Fruit fly (Drosophila melanogaster) whole organism, adult: Measurements from ENCODE around the gene CG6661.

Experiments used
- CG11617 ChIP-seq: fragments of 200-800 bp; sonication (Bioruptor generic); optimal IDR thresholded peaks from 2 replicates; lab custom pipeline; 2017; ENCODE audit warnings: mild to moderate bottlenecking, missing biosample characterization, missing genetic modification reagents, missing genetic modification characterization
- CG14711 ChIP-seq: fragments of 200-800 bp; sonication (Bioruptor generic); optimal IDR thresholded peaks from 2 replicates; lab custom pipeline; 2018; ENCODE audit warnings: missing biosample characterization, mild to moderate bottlenecking, missing genetic modification characterization, moderate library complexity
- CG33017 ChIP-seq: fragments of 200-800 bp; sonication (Bioruptor generic); optimal IDR thresholded peaks from 2 replicates; lab custom pipeline; 2018; ENCODE audit warnings: missing biosample characterization, mild to moderate bottlenecking, missing genetic modification characterization, moderate library complexity
- CG7045 ChIP-seq: fragments of 200-800 bp; sonication (Bioruptor generic); optimal IDR thresholded peaks from 2 replicates; lab custom pipeline; 2017; ENCODE audit warnings: missing biosample characterization, mild to moderate bottlenecking, missing genetic modification characterization
- CG7101 ChIP-seq: fragments of 200-800 bp; sonication (Bioruptor generic); optimal IDR thresholded peaks from 2 replicates; lab custom pipeline; 2018; ENCODE audit warnings: missing biosample characterization, mild to moderate bottlenecking, missing genetic modification characterization, moderate library complexity
- Crg-1 ChIP-seq: fragments of 200-800 bp; sonication (Bioruptor generic); optimal IDR thresholded peaks from 2 replicates; lab custom pipeline; 2016; ENCODE audit warnings: missing biosample characterization, missing genetic modification characterization
- Mnt ChIP-seq: fragments of 200-800 bp; sonication (Bioruptor generic); optimal IDR thresholded peaks from 2 replicates; lab custom pipeline; 2016; ENCODE audit warnings: missing biosample characterization, mild to moderate bottlenecking, missing genetic modification characterization
- cic ChIP-seq: fragments of 200-800 bp; sonication (Bioruptor generic); optimal IDR thresholded peaks from 2 replicates; lab custom pipeline; 2017; ENCODE audit warnings: missing biosample characterization, mild to moderate bottlenecking, missing genetic modification characterization, moderate library complexity
- cnc ChIP-seq, 2 experiments: fragments of >200 bp; optimal IDR thresholded peaks; 2 replicates each; lab custom pipeline; 2017
- kay ChIP-seq: fragments of 200-800 bp; sonication (Bioruptor generic); peaks from one replicate; lab custom pipeline; 2016; ENCODE audit warnings: missing biosample characterization, missing genetic modification characterization, borderline replicate concordance
- ovo ChIP-seq: fragments of 200-800 bp; sonication (Bioruptor generic); optimal IDR thresholded peaks from 2 replicates; lab custom pipeline; 2016; ENCODE audit warnings: missing biosample characterization, missing genetic modification characterization
- pad ChIP-seq: fragments of 200-800 bp; sonication (Bioruptor generic); optimal IDR thresholded peaks from 3 replicates; lab custom pipeline; 2017; ENCODE audit warnings: missing biosample characterization, missing genetic modification characterization, mild to moderate bottlenecking, moderate library complexity, missing genetic modification reagents
- tj ChIP-seq: fragments of 200-800 bp; sonication (Bioruptor generic); optimal IDR thresholded peaks from 3 replicates; lab custom pipeline; 2017; ENCODE audit warnings: missing biosample characterization, mild to moderate bottlenecking, missing genetic modification characterization, moderate library complexity
- toe ChIP-seq: fragments of 200-800 bp; sonication (Bioruptor generic); optimal IDR thresholded peaks from 2 replicates; lab custom pipeline; 2016; ENCODE audit warnings: missing biosample characterization, missing genetic modification characterization

DNA sequence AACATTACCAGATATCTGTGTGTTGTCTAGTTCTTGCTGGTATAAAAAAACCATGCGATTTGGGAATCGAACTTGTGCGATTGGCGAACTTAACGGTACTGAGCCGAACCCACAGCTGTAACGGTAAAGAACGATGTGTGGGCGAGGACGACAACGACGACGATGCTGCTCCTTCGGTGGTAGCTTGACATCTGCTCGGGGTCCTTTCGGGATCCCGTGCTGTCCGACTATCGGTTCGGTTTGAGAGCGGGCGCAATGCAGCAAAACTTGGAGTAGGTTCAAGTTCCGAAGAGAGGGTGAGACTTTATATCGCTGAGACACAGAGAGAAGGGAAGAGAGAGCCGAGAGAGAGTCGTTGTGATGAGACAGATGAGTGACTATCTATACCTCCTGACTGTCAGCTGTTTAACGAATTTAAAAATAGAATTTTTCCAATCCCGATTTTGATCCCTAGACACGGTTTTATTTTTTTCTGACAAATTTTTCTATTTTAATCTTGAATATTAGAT, 41.3 kb upstream of the CG6661 start, which contains the start of gene CG17364:
- TF ChIP-seq tj (no peak), CG14711 (tag; lab: Kevin White, UChicago) (no peak), pad (GFP tag; lab: Kevin White, UChicago) (no peak), Crg-1 (no peak), CG7101 (tag; lab: Kevin White, UChicago) (no peak), kay (GFP tag; lab: Kevin White, UChicago) (no peak), cic (GFP tag; lab: Kevin White, UChicago) (no peak), Mnt (no peak), CG11617 (GFP tag; lab: Kevin White, UChicago) (no peak), cnc (optimal IDR thresholded peaks at IDR 0.05; lab: Kevin White, UChicago) (no peak), CG33017 (no peak), toe (GFP tag; lab: Kevin White, UChicago) (no peak), CG7045 (no peak), ovo (GFP tag; lab: Kevin White, UChicago) (no peak)
